Worm (Caenorhabditis elegans): ENCODE data around the gene ZK1248.11.

Gene ZK1248.11

ce11 chrII:5872414-5872813 is 44.0 kb upstream of the ZK1248.11 start:
- no peak for TF ChIP-seq dsc-1 (tag; optimal IDR thresholded peaks at IDR 0.05)
- peak; percentile 51 for TF ChIP-seq elt-2 (tag; optimal IDR thresholded peaks at IDR 0.05)

- TF ChIP-seq nhr-85 (tag) (peak; percentile 39), unc-86 (tag; optimal IDR thresholded peaks at IDR 0.05) (no peak), snu-23 (GFP tag; optimal IDR thresholded peaks at IDR 0.05) (no peak), grh-1 (GFP tag; IDR thresholded peaks at IDR 0.05) (no peak), nhr-20 (tag; optimal IDR thresholded peaks at IDR 0.05) (no peak), elt-3 (tag; optimal IDR thresholded peaks at IDR 0.05) (no peak), lin-35 (GFP tag; optimal IDR thresholded peaks at IDR 0.05) (no peak), dsc-1 (tag; optimal IDR thresholded peaks at IDR 0.05) (peak; percentile 48), pax-3 (tag; optimal IDR thresholded peaks at IDR 0.05) (no peak), lin-14 (GFP tag; optimal IDR thresholded peaks at IDR 0.05) (peak; percentile 48), lsy-2 (tag; optimal IDR thresholded peaks at IDR 0.05) (peak in 1 of 2 experiments; percentile 15)
Measured at ce11 chrII:5871508-5871907, 43.1 kb upstream of the ZK1248.11 start.

ce11 chrII:5866920-5867319 is 38.5 kb upstream of the ZK1248.11 start:
- TF ChIP-seq efl-1 (optimal IDR thresholded peaks at IDR 0.05) (no peak), efl-1 (GFP tag; optimal IDR thresholded peaks at IDR 0.05 in 1 of 2) (peak in 1 of 2 experiments; percentile 40), lir-3 (tag; optimal IDR thresholded peaks at IDR 0.05; ENCODE audit: poor library complexity) (no peak), dpl-1 (GFP tag; optimal IDR thresholded peaks at IDR 0.05) (peak in 1 of 3 experiments; percentile 20)

- TF ChIP-seq nhr-90 (tag; optimal IDR thresholded peaks at IDR 0.05; ENCODE audit: poor library complexity), result no peak
- peak; percentile 47 for TF ChIP-seq elt-2 (tag; optimal IDR thresholded peaks at IDR 0.05)
Measured at ce11 chrII:5865405-5866308, 37.3 kb upstream of the ZK1248.11 start, which contains the start of gene F55C12.19. F55C12.19 (plus strand) TSS chrII:5866139.

- TF ChIP-seq mef-2 (tag; optimal IDR thresholded peaks at IDR 0.05) (no peak), elt-2 (tag; optimal IDR thresholded peaks at IDR 0.05) (peak; percentile 2), ztf-11 (tag; optimal IDR thresholded peaks at IDR 0.05) (no peak)
Measured at ce11 chrII:5863893-5864292, 35.5 kb upstream of the ZK1248.11 start, which contains the start of gene tag-234. tag-234 (plus strand) TSS chrII:5864193.

ce11 chrII:5860621-5861020 is 32.2 kb upstream of the ZK1248.11 start:
- no peak for TF ChIP-seq fkh-8 (tag; optimal IDR thresholded peaks at IDR 0.05)
- TF ChIP-seq nhr-84 (tag; optimal IDR thresholded peaks at IDR 0.05), result no peak
- TF ChIP-seq hpl-2 (GFP tag; optimal IDR thresholded peaks at IDR 0.05), result no peak
- peak; percentile 49 for TF ChIP-seq lin-14 (GFP tag; optimal IDR thresholded peaks at IDR 0.05)

ce11 chrII:5858322-5858721 is 29.9 kb upstream of the ZK1248.11 start, which contains the start of gene F55C12.4:
F55C12.4 (minus strand) TSS chrII:5858422.
- TF ChIP-seq jun-1 (tag; optimal IDR thresholded peaks at IDR 0.05) (no peak), ets-5 (GFP tag; IDR thresholded peaks at IDR 0.05) (no peak), lin-14 (GFP tag; optimal IDR thresholded peaks at IDR 0.05) (peak; percentile 33), F16B12.6 (tag; optimal IDR thresholded peaks at IDR 0.05) (no peak), unc-62 (GFP tag; optimal IDR thresholded peaks at IDR 0.05) (no peak), ztf-11 (tag; optimal IDR thresholded peaks at IDR 0.05) (no peak), ceh-82 (tag; optimal IDR thresholded peaks at IDR 0.05) (no peak), aly-2 (tag; optimal IDR thresholded peaks at IDR 0.05) (no peak)

Data from whole organism, L1 larva.